Fruit fly (Drosophila melanogaster) whole organism, embryonic: ENCODE data around the gene CG3841.

ENCODE experiments used
- Ada2b ChIP-seq: fragments of 200-800 bp; sonication (Bioruptor generic); IDR thresholded peaks from 2 replicates; pipeline ENCODE4 v1.3.6; 2022; ENCODE audit warnings: missing biosample characterization, missing genetic modification characterization
- Atf6 ChIP-seq: fragments of 200-800 bp; sonication (Bioruptor generic); IDR thresholded peaks from 2 replicates; pipeline ENCODE4 v1.3.6; 2022; ENCODE audit warnings: missing biosample characterization, missing genetic modification characterization
- Bteb2 ChIP-seq: fragments of 200-800 bp; sonication (Bioruptor generic); optimal IDR thresholded peaks from 2 replicates; lab custom pipeline; 2016; ENCODE audit warnings: missing biosample characterization, missing genetic modification characterization
- CG1024 ChIP-seq: fragments of 200-800 bp; sonication (Bioruptor generic); IDR thresholded peaks from 2 replicates; pipeline ENCODE4 v1.3.6; 2022; ENCODE audit warnings: missing biosample characterization, missing genetic modification characterization
- CG10654 ChIP-seq: fragments of 200-800 bp; sonication (Bioruptor generic); optimal IDR thresholded peaks from 2 replicates; lab custom pipeline; 2016; ENCODE audit warnings: missing biosample characterization, missing genetic modification characterization
- CG11504 ChIP-seq: fragments of 200-800 bp; sonication (Bioruptor generic); optimal IDR thresholded peaks from 3 replicates; lab custom pipeline; 2019; ENCODE audit warnings: missing biosample characterization, mild to moderate bottlenecking, missing genetic modification characterization, moderate library complexity
- CG11560 ChIP-seq: fragments of 200-800 bp; sonication (Bioruptor generic); IDR thresholded peaks from 3 replicates; pipeline ENCODE4 v1.3.6; 2022; ENCODE audit warnings: missing biosample characterization, missing genetic modification characterization
- CG12236 ChIP-seq: fragments of 200-800 bp; sonication (Bioruptor generic); optimal IDR thresholded peaks from 2 replicates; lab custom pipeline; 2016; ENCODE audit warnings: missing biosample characterization, missing genetic modification characterization
- CG13424 ChIP-seq: fragments of 200-800 bp; sonication (Bioruptor generic); optimal IDR thresholded peaks from 2 replicates; lab custom pipeline; 2019; ENCODE audit warnings: missing biosample characterization, mild to moderate bottlenecking, missing genetic modification characterization, moderate library complexity
- CG17385 ChIP-seq: fragments of 200-800 bp; sonication (Bioruptor generic); optimal IDR thresholded peaks from 3 replicates; lab custom pipeline; 2018; ENCODE audit warnings: missing biosample characterization, mild to moderate bottlenecking, missing genetic modification characterization
- CG18011 ChIP-seq: fragments of 200-800 bp; sonication (Bioruptor generic); optimal IDR thresholded peaks from 2 replicates; lab custom pipeline; 2017; ENCODE audit warnings: missing biosample characterization, missing genetic modification characterization, mild to moderate bottlenecking, moderate library complexity, missing genotype
- CG18764 ChIP-seq: fragments of 200-800 bp; sonication (Bioruptor generic); optimal IDR thresholded peaks from 3 replicates; lab custom pipeline; 2016; ENCODE audit warnings: missing biosample characterization, missing genetic modification characterization
- CG2199 ChIP-seq: fragments of 200-800 bp; sonication (Bioruptor generic); IDR thresholded peaks from 3 replicates; pipeline ENCODE4 v1.3.6; 2022; ENCODE audit warnings: missing biosample characterization, missing genetic modification characterization
- CG2202 ChIP-seq: fragments of 200-800 bp; sonication (Bioruptor generic); optimal IDR thresholded peaks from 2 replicates; lab custom pipeline; 2018; ENCODE audit warnings: missing biosample characterization, mild to moderate bottlenecking, missing genetic modification characterization
- CG30403 ChIP-seq: fragments of 200-800 bp; sonication (Bioruptor generic); optimal IDR thresholded peaks from 3 replicates; lab custom pipeline; 2016; ENCODE audit warnings: missing biosample characterization, missing genetic modification characterization
- CG32767 ChIP-seq: fragments of 200-800 bp; sonication (Bioruptor generic); IDR thresholded peaks from 2 replicates; pipeline ENCODE4 v1.3.6; 2022; ENCODE audit warnings: missing biosample characterization, missing genetic modification characterization
- CG6254 ChIP-seq: fragments of 200-800 bp; sonication (Bioruptor generic); optimal IDR thresholded peaks from 3 replicates; lab custom pipeline; 2017; ENCODE audit warnings: mild to moderate bottlenecking, missing biosample characterization, missing genetic modification reagents, missing genetic modification characterization
- CG6689 ChIP-seq: fragments of 200-800 bp; sonication (Bioruptor generic); IDR thresholded peaks from 2 replicates; pipeline ENCODE4 v1.3.6; 2022; ENCODE audit warnings: missing biosample characterization, missing genetic modification characterization
- CG6765 ChIP-seq: fragments of 200-800 bp; sonication (Bioruptor generic); optimal IDR thresholded peaks from 3 replicates; lab custom pipeline; 2017; ENCODE audit warnings: missing biosample characterization, mild to moderate bottlenecking, missing genetic modification characterization
- CG7271 ChIP-seq: fragments of 200-800 bp; sonication (Bioruptor generic); optimal IDR thresholded peaks from 2 replicates; lab custom pipeline; 2018; ENCODE audit warnings: missing biosample characterization, mild to moderate bottlenecking, missing genetic modification characterization, moderate library complexity
- CG7839 ChIP-seq: fragments of 200-800 bp; sonication (Bioruptor generic); optimal IDR thresholded peaks from 3 replicates; lab custom pipeline; 2018; ENCODE audit warnings: missing biosample characterization, mild to moderate bottlenecking, missing genetic modification characterization, moderate library complexity
- CG7928 ChIP-seq: fragments of 200-800 bp; sonication (Bioruptor generic); optimal IDR thresholded peaks from 2 replicates; lab custom pipeline; 2017; ENCODE audit warnings: missing biosample characterization, mild to moderate bottlenecking, missing genetic modification characterization
- CG8944 ChIP-seq: fragments of 200-800 bp; sonication (Bioruptor generic); optimal IDR thresholded peaks from 3 replicates; lab custom pipeline; 2016; ENCODE audit warnings: missing biosample characterization, missing genetic modification characterization
- Dref ChIP-seq: fragments of 200-800 bp; sonication (Bioruptor generic); IDR thresholded peaks from 2 replicates; pipeline ENCODE4 v1.3.6; 2022; ENCODE audit warnings: missing biosample characterization, missing genetic modification characterization
- Drgx ChIP-seq: fragments of 200-800 bp; sonication (Bioruptor generic); IDR thresholded peaks from 2 replicates; pipeline ENCODE4 v1.3.6; 2022; ENCODE audit warnings: missing biosample characterization, missing genetic modification characterization
- ERR ChIP-seq: fragments of 200-800 bp; sonication (Bioruptor generic); optimal IDR thresholded peaks from 2 replicates; lab custom pipeline; 2016; ENCODE audit warnings: missing biosample characterization, missing genetic modification characterization
- HLH3B ChIP-seq: fragments of 200-800 bp; sonication (Bioruptor generic); IDR thresholded peaks from 2 replicates; pipeline ENCODE4 v1.3.6; 2022; ENCODE audit warnings: missing biosample characterization, missing genetic modification characterization
- HLH4C ChIP-seq: fragments of 200-800 bp; sonication (Bioruptor generic); IDR thresholded peaks from 3 replicates; pipeline ENCODE4 v1.3.6; 2022; ENCODE audit warnings: missing biosample characterization, missing genetic modification characterization; ENCODE audit not compliant: partially characterized antibody
- Hmx ChIP-seq: fragments of 200-800 bp; sonication (Bioruptor generic); optimal IDR thresholded peaks from 2 replicates; lab custom pipeline; 2016; ENCODE audit warnings: missing biosample characterization, missing genetic modification characterization
- MBD-R2 ChIP-seq: fragments of 200-800 bp; sonication (Bioruptor generic); IDR thresholded peaks from 2 replicates; pipeline ENCODE4 v1.3.6; 2022; ENCODE audit warnings: missing biosample characterization, missing genetic modification characterization
- Neu2 ChIP-seq: fragments of 200-800 bp; sonication (Bioruptor generic); optimal IDR thresholded peaks from 3 replicates; lab custom pipeline; 2016; ENCODE audit warnings: missing biosample characterization, missing genetic modification characterization, borderline replicate concordance
- Ssrp ChIP-seq: fragments of 200-800 bp; sonication (Bioruptor generic); optimal IDR thresholded peaks from 2 replicates; lab custom pipeline; 2018; ENCODE audit warnings: missing biosample characterization, mild to moderate bottlenecking, missing genetic modification characterization, moderate library complexity
- bab2 ChIP-seq: fragments of 200-800 bp; sonication (Bioruptor generic); optimal IDR thresholded peaks from 2 replicates; lab custom pipeline; 2016; ENCODE audit warnings: missing biosample characterization, missing genetic modification characterization
- cad ChIP-seq: fragments of >200 bp; optimal IDR thresholded peaks from 2 replicates; lab custom pipeline; 2017; ENCODE audit warnings: missing biosample characterization, missing genetic modification characterization
- caup ChIP-seq: fragments of 200-800 bp; sonication (Bioruptor generic); optimal IDR thresholded peaks from 3 replicates; lab custom pipeline; 2017; ENCODE audit warnings: missing biosample characterization, mild to moderate bottlenecking, missing genetic modification characterization, moderate library complexity; ENCODE audit not compliant: severe bottlenecking
- dpn ChIP-seq, 2 experiments: fragments of 200-800 bp; sonication (Bioruptor generic); optimal IDR thresholded peaks; 3 replicates each; lab custom pipeline; 2016; ENCODE audit warnings: missing biosample characterization in 2 of 2, missing genetic modification characterization in 2 of 2
- fd96Cb ChIP-seq: fragments of 200-800 bp; sonication (Bioruptor generic); optimal IDR thresholded peaks from 2 replicates; lab custom pipeline; 2018; ENCODE audit warnings: missing biosample characterization, mild to moderate bottlenecking, missing genetic modification characterization, moderate library complexity
- gcm2 ChIP-seq: fragments of 200-800 bp; sonication (Bioruptor generic); optimal IDR thresholded peaks from 2 replicates; lab custom pipeline; 2016; ENCODE audit warnings: missing biosample characterization, missing genetic modification characterization
- lab ChIP-seq: fragments of 200-800 bp; sonication (Bioruptor generic); optimal IDR thresholded peaks from 3 replicates; lab custom pipeline; 2017; ENCODE audit warnings: missing biosample characterization, missing genetic modification characterization, mild to moderate bottlenecking, moderate library complexity, missing genetic modification reagents
- lola ChIP-seq, 3 experiments: fragments of >200 bp in 2 of 3; fragments of 200-800 bp in 1 of 3; sonication (Bioruptor generic) in 1 of 3; optimal IDR thresholded peaks; 2 replicates each; lab custom pipeline; 2017 to 2019; ENCODE audit warnings: missing biosample characterization in 3 of 3, missing genetic modification characterization in 3 of 3, mild to moderate bottlenecking in 1 of 3, moderate library complexity in 1 of 3
- nom ChIP-seq: fragments of 200-800 bp; sonication (Bioruptor generic); optimal IDR thresholded peaks from 2 replicates; lab custom pipeline; 2017; ENCODE audit warnings: missing biosample characterization, missing genetic modification characterization, mild to moderate bottlenecking, moderate library complexity, missing genetic modification reagents
- prd ChIP-seq, 3 experiments: fragments of >200 bp in 2 of 3; fragments of 200-800 bp in 1 of 3; sonication (Bioruptor generic) in 1 of 3; optimal IDR thresholded peaks in 2 of 3; IDR thresholded peaks in 1 of 3; 2 replicates in 2 of 3; 3 replicates in 1 of 3; pipeline versions ENCODE4 v1.3.6 to Lab custom; 2017 to 2022; ENCODE audit warnings: missing biosample characterization in 1 of 3, missing genetic modification characterization in 1 of 3
- pros ChIP-seq: fragments of 200-800 bp; sonication (Bioruptor generic); optimal IDR thresholded peaks from 3 replicates; lab custom pipeline; 2019; ENCODE audit warnings: missing biosample characterization, mild to moderate bottlenecking, missing genetic modification characterization, moderate library complexity
- row ChIP-seq: fragments of 200-800 bp; sonication (Bioruptor generic); IDR thresholded peaks from 3 replicates; pipeline ENCODE4 v1.3.6; 2022; ENCODE audit warnings: missing biosample characterization, missing genetic modification characterization
- seq ChIP-seq: fragments of 200-800 bp; sonication (Bioruptor generic); IDR thresholded peaks from 2 replicates; pipeline ENCODE4 v1.3.6; 2022; ENCODE audit warnings: missing biosample characterization, missing genetic modification characterization
- sug ChIP-seq: fragments of 200-800 bp; optimal IDR thresholded peaks from 2 replicates; lab custom pipeline; 2019; ENCODE audit warnings: missing biosample characterization, mild to moderate bottlenecking, missing genetic modification characterization, moderate library complexity
- trh ChIP-seq: fragments of 200-800 bp; sonication (Bioruptor generic); optimal IDR thresholded peaks from 2 replicates; lab custom pipeline; 2016; ENCODE audit warnings: missing biosample characterization, missing genetic modification characterization
- wdn ChIP-seq: fragments of 200-800 bp; sonication (Bioruptor generic); IDR thresholded peaks from 2 replicates; pipeline ENCODE4 v1.3.6; 2022; ENCODE audit warnings: missing biosample characterization, missing genetic modification characterization
- zfh1 ChIP-seq: fragments of 200-800 bp; sonication (Bioruptor generic); IDR thresholded peaks from 3 replicates; pipeline ENCODE4 v1.3.6; 2022; ENCODE audit warnings: missing biosample characterization, missing genetic modification characterization

CG3841 gene

dm6 chr2L:9633811-9634436 lies 44.6 kb downstream of the CG3841 start, which contains the start of gene Apoltp (continued):
- TF ChIP-seq CG2202 (no peak), Dref (GFP tag; lab: Robert Waterston, UW) (no peak), Neu2 (GFP tag; lab: Kevin White, UChicago) (no peak), Ssrp (tag; lab: Kevin White, UChicago) (peak; percentile 46), CG17385 (GFP tag; lab: Kevin White, UChicago) (peak; percentile 54), wdn (GFP tag; lab: Robert Waterston, UW) (peak; percentile 60), trh (GFP tag; lab: Kevin White, UChicago) (peak; percentile 28), CG12236 (GFP tag; lab: Kevin White, UChicago) (no peak), lola (GFP tag; optimal IDR thresholded peaks at IDR 0.05; lab: Kevin White, UChicago) (peak in 1 of 3 experiments; percentile 33), CG11504 (tag; lab: Kevin White, UChicago) (no peak), Hmx (no peak), CG13424 (tag; lab: Kevin White, UChicago) (peak; percentile 60), CG30403 (GFP tag; lab: Kevin White, UChicago) (peak; percentile 55), row (GFP tag; lab: Robert Waterston, UW) (peak; percentile 86), CG7839 (tag; lab: Kevin White, UChicago) (peak; percentile 83), HLH3B (GFP tag; lab: Robert Waterston, UW) (peak; percentile 79; the same call in 1 of the 2 replicates), CG10654 (GFP tag; lab: Kevin White, UChicago) (peak; percentile 37), dpn (GFP tag; optimal IDR thresholded peaks at IDR 0.05; lab: Kevin White, UChicago) (peak; percentile 29 to 63), seq (peak; percentile 55), bab2 (GFP tag; lab: Kevin White, UChicago) (no peak), MBD-R2 (GFP tag; lab: Robert Waterston, UW) (peak; percentile 46; the same call in 1 of the 2 replicates), Ada2b (GFP tag; lab: Robert Waterston, UW) (peak; percentile 74), CG1024 (GFP tag; lab: Robert Waterston, UW) (peak; percentile 59), CG32767 (GFP tag; lab: Robert Waterston, UW) (0 out of 2 replicates have a peak, but pooled peaks have one; percentile 32), CG7928 (peak; percentile 10), pros (no peak), fd96Cb (tag; lab: Kevin White, UChicago) (peak; percentile 70), CG6765 (GFP tag; lab: Kevin White, UChicago) (peak; percentile 69), nom (peak; percentile 48), caup (GFP tag; lab: Kevin White, UChicago) (peak; percentile 83), zfh1 (GFP tag; lab: Robert Waterston, UW) (peak; percentile 69; the same call in 2 of the 3 replicates), CG7271 (peak; percentile 6), Atf6 (GFP tag; lab: Robert Waterston, UW) (peak; percentile 81), CG18764 (GFP tag; lab: Kevin White, UChicago) (peak; percentile 46), HLH4C (GFP tag; lab: Robert Waterston, UW) (no peak), gcm2 (peak; percentile 44), prd (optimal IDR thresholded peaks at IDR 0.05; lab: Kevin White, UChicago) (no peak), prd (GFP tag; IDR thresholded peaks at IDR 0.05; lab: Robert Waterston, UW) (peak; percentile 82), CG8944 (no peak), CG18011 (GFP tag; lab: Kevin White, UChicago) (no peak), ERR (GFP tag; lab: Kevin White, UChicago) (no peak), CG11560 (tag; lab: Robert Waterston, UW) (peak; percentile 62; the same call in 2 of the 3 replicates), CG2199 (GFP tag; lab: Robert Waterston, UW) (no peak), lab (GFP tag; lab: Kevin White, UChicago) (peak; percentile 89), CG6254 (peak; percentile 52), sug (tag; lab: Kevin White, UChicago) (peak; percentile 63), CG6689 (peak; percentile 64), Drgx (GFP tag; lab: Robert Waterston, UW) (peak; percentile 80), cad (GFP tag; lab: Kevin White, UChicago) (no peak), Bteb2 (no peak)
